Fruit fly (Drosophila melanogaster): ENCODE measurements around the gene flip.

flip gene

dm6 chr3R:4232139-4233017, 45.4 kb downstream of the flip start, which contains the start of gene CG14641:
TSS of gene CG14641 (minus strand) at chr3R:4232342.
- peak; percentile 28 for TF ChIP-seq CG31627 (GFP tag; optimal IDR thresholded peaks at IDR 0.05)
- peak; percentile 48 for TF ChIP-seq svp (GFP tag)
- TF ChIP-seq fd59A (GFP tag; optimal IDR thresholded peaks at IDR 0.05) = peak; percentile 16
- no peak for TF ChIP-seq CG34406 (GFP tag; optimal IDR thresholded peaks at IDR 0.05)
- TF ChIP-seq Hr4 (GFP tag; optimal IDR thresholded peaks at IDR 0.05) = peak; percentile 2
- TF ChIP-seq CG6163 (GFP tag; IDR thresholded peaks at IDR 0.05) = no peak
- peak; percentile 26 for TF ChIP-seq Hr39 (GFP tag; optimal IDR thresholded peaks at IDR 0.05)
- TF ChIP-seq Sox15 (GFP tag; optimal IDR thresholded peaks at IDR 0.05) = peak; percentile 36
- no peak for TF ChIP-seq CG4318 (GFP tag; optimal IDR thresholded peaks at IDR 0.05)
- TF ChIP-seq CG3032 (tag; optimal IDR thresholded peaks at IDR 0.05) = peak; percentile 15
- TF ChIP-seq CG16779 (tag; optimal IDR thresholded peaks at IDR 0.05) = no peak
- TF ChIP-seq CG8119 (GFP tag; IDR thresholded peaks at IDR 0.05) = no peak
- TF ChIP-seq achi (GFP tag; optimal IDR thresholded peaks at IDR 0.05) = no peak
- TF ChIP-seq CG32006 (GFP tag; optimal IDR thresholded peaks at IDR 0.05) = peak; percentile 50
- no peak for TF ChIP-seq ss (GFP tag; optimal IDR thresholded peaks at IDR 0.05)
- no peak for TF ChIP-seq fkh (GFP tag; optimal IDR thresholded peaks at IDR 0.05)
- peak; percentile 19 for TF ChIP-seq pdm3 (GFP tag; optimal IDR thresholded peaks at IDR 0.05)
- peak; percentile 4 for TF ChIP-seq lz (GFP tag; optimal IDR thresholded peaks at IDR 0.05)
- TF ChIP-seq CG6854 (GFP tag; optimal IDR thresholded peaks at IDR 0.05) = peak; percentile 11
- TF ChIP-seq CG6792 (GFP tag; optimal IDR thresholded peaks at IDR 0.05) = no peak
- peak; percentile 18 for TF ChIP-seq Sox14 (GFP tag; optimal IDR thresholded peaks at IDR 0.05)
- TF ChIP-seq Eip78C (GFP tag) = peak; percentile 65

dm6 chr3R:4229137-4229764, 48.5 kb downstream of the flip start, which contains the start of gene DhpD:
TSS of gene DhpD (minus strand) at chr3R:4229238.
- TF ChIP-seq pdm3 (GFP tag; optimal IDR thresholded peaks at IDR 0.05) (peak; percentile 86), CG8119 (GFP tag; IDR thresholded peaks at IDR 0.05) (peak; percentile 59), salr (GFP tag; optimal IDR thresholded peaks at IDR 0.05) (peak in 1 of 2 experiments; percentile 53), Hr4 (GFP tag; optimal IDR thresholded peaks at IDR 0.05) (peak; percentile 82), CG3032 (tag; optimal IDR thresholded peaks at IDR 0.05) (peak; percentile 81), fd85E (GFP tag; optimal IDR thresholded peaks at IDR 0.05) (peak; percentile 9), Eip78C (GFP tag) (peak; percentile 95), OdsH (GFP tag; optimal IDR thresholded peaks at IDR 0.05) (no peak), CG8632 (GFP tag; optimal IDR thresholded peaks at IDR 0.05) (peak; percentile 76), CG34406 (GFP tag; optimal IDR thresholded peaks at IDR 0.05) (peak; percentile 80), Hr39 (GFP tag; optimal IDR thresholded peaks at IDR 0.05) (peak; percentile 85), net (GFP tag; optimal IDR thresholded peaks at IDR 0.05) (peak; percentile 81), topi (GFP tag; optimal IDR thresholded peaks at IDR 0.05) (peak; percentile 85), cyc (GFP tag; optimal IDR thresholded peaks at IDR 0.05) (peak; percentile 83), Ets96B (tag; optimal IDR thresholded peaks at IDR 0.05) (peak; percentile 77), Hr38 (GFP tag; optimal IDR thresholded peaks at IDR 0.05) (no peak), ss (GFP tag; optimal IDR thresholded peaks at IDR 0.05) (no peak), svp (GFP tag) (peak; percentile 91), CG8319 (GFP tag; optimal IDR thresholded peaks at IDR 0.05) (peak; percentile 65), Sox15 (GFP tag; optimal IDR thresholded peaks at IDR 0.05) (peak; percentile 63), CG3919 (GFP tag; optimal IDR thresholded peaks at IDR 0.05) (peak; percentile 86), CG1621 (tag; optimal IDR thresholded peaks at IDR 0.05) (peak; percentile 63), CG31627 (GFP tag; optimal IDR thresholded peaks at IDR 0.05) (peak; percentile 88), Ets21C (GFP tag; optimal IDR thresholded peaks at IDR 0.05) (peak; percentile 74), esn (GFP tag; optimal IDR thresholded peaks at IDR 0.05) (peak; percentile 89), CG11762 (GFP tag; optimal IDR thresholded peaks at IDR 0.05; ENCODE audit: insufficient read depth) (peak; percentile 58), Met (GFP tag; optimal IDR thresholded peaks at IDR 0.05) (no peak), dac (GFP tag; optimal IDR thresholded peaks at IDR 0.05) (peak; percentile 57), CG6276 (GFP tag; optimal IDR thresholded peaks at IDR 0.05) (no peak), Smox (GFP tag; optimal IDR thresholded peaks at IDR 0.05) (no peak), CG6854 (GFP tag; optimal IDR thresholded peaks at IDR 0.05) (peak; percentile 74), Sox102F (GFP tag; optimal IDR thresholded peaks at IDR 0.05) (no peak), CG4318 (GFP tag; optimal IDR thresholded peaks at IDR 0.05) (no peak), CG11294 (GFP tag; IDR thresholded peaks at IDR 0.05) (peak; percentile 47), spab (GFP tag; optimal IDR thresholded peaks at IDR 0.05) (peak; percentile 33), Eip75B (GFP tag; optimal IDR thresholded peaks at IDR 0.05) (peak; percentile 83), achi (GFP tag; optimal IDR thresholded peaks at IDR 0.05) (no peak), acj6 (GFP tag; optimal IDR thresholded peaks at IDR 0.05) (peak; percentile 84)

All from whole organism, prepupa.